Worm (Caenorhabditis elegans) whole organism, L4 larva: ENCODE data around the gene C33F10.14.

ENCODE experiments used
- aly-2 ChIP-seq: sonication (generic microtip); optimal IDR thresholded peaks from 2 replicates; lab custom pipeline; 2018; ENCODE audit warnings: missing biosample characterization, missing genetic modification characterization
- daf-8 ChIP-seq: fragments of 200-800 bp; sonication (Bioruptor generic); IDR thresholded peaks from 2 replicates; pipeline ENCODE4 v1.3.6; 2022; ENCODE audit warnings: missing genetic modification characterization, missing compliant biosample characterization
- dmd-6 ChIP-seq: fragments of 200-800 bp; sonication (Bioruptor generic); IDR thresholded peaks from 2 replicates; pipeline ENCODE4 v1.3.6; 2022; ENCODE audit warnings: missing genetic modification reagents, missing genetic modification characterization, missing compliant biosample characterization
- jun-1 ChIP-seq: fragments of 150-350 bp; optimal IDR thresholded peaks from 2 replicates; lab custom pipeline; 2014; ENCODE audit warnings: missing biosample characterization, missing genetic modification reagents, missing genetic modification characterization
- lin-13 ChIP-seq: fragments of 150-350 bp; optimal IDR thresholded peaks from 2 replicates; lab custom pipeline; 2014; ENCODE audit warnings: missing biosample characterization, missing genetic modification reagents, missing genetic modification characterization
- lin-38 ChIP-seq: fragments of 200-800 bp; sonication (Bioruptor generic); IDR thresholded peaks from 2 replicates; pipeline ENCODE4 v1.3.6; 2022; ENCODE audit warnings: missing genetic modification reagents, missing genetic modification characterization, missing compliant biosample characterization
- nhr-102 ChIP-seq: sonication (generic microtip); optimal IDR thresholded peaks from 2 replicates; lab custom pipeline; 2016; ENCODE audit warnings: mild to moderate bottlenecking, missing genetic modification characterization, moderate library complexity, missing compliant biosample characterization
- nhr-11 ChIP-seq: fragments of 150-350 bp; optimal IDR thresholded peaks from 2 replicates; lab custom pipeline; 2014; ENCODE audit warnings: missing biosample characterization, missing genetic modification characterization
- nhr-237 ChIP-seq: sonication (generic microtip); optimal IDR thresholded peaks from 2 replicates; lab custom pipeline; 2017; ENCODE audit warnings: missing biosample characterization, missing genetic modification characterization
- nhr-25 ChIP-seq: sonication (generic microtip); optimal IDR thresholded peaks from 2 replicates; lab custom pipeline; 2017; ENCODE audit warnings: missing genetic modification characterization, mild to moderate bottlenecking, missing compliant biosample characterization, antibody characterized with exemption, moderate library complexity, borderline replicate concordance; ENCODE audit not compliant: insufficient read depth
- nhr-77 ChIP-seq: fragments of 150-350 bp; optimal IDR thresholded peaks from 2 replicates; lab custom pipeline; 2014; ENCODE audit warnings: missing biosample characterization, missing genetic modification characterization
- unc-39 ChIP-seq: sonication (generic microtip); optimal IDR thresholded peaks from 2 replicates; lab custom pipeline; 2017; ENCODE audit warnings: missing biosample characterization, missing genetic modification characterization
- vab-7 ChIP-seq: fragments of 200-800 bp; sonication (Bioruptor generic); IDR thresholded peaks from 2 replicates; pipeline ENCODE4 v1.3.6; 2022; ENCODE audit warnings: missing genetic modification reagents, missing genetic modification characterization, missing compliant biosample characterization
- ztf-11 ChIP-seq: fragments of 150-350 bp; optimal IDR thresholded peaks from 2 replicates; lab custom pipeline; 2014; ENCODE audit warnings: missing biosample characterization, missing genetic modification characterization

ce11 chrII:4806261-4806660, 9.1 kb downstream of the C33F10.14 start:
- TF ChIP-seq jun-1 (tag; lab: Kevin White, UChicago) (no peak), unc-39 (tag; lab: Kevin White, UChicago) (no peak), nhr-11 (tag; lab: Kevin White, UChicago) (no peak), vab-7 (no peak), nhr-25 (tag; lab: Kevin White, UChicago) (no peak), dmd-6 (no peak), daf-8 (GFP tag; lab: Robert Waterston, UW) (no peak), ztf-11 (tag; lab: Kevin White, UChicago) (no peak), lin-38 (GFP tag; lab: Robert Waterston, UW) (no peak), nhr-237 (tag; lab: Kevin White, UChicago) (no peak), nhr-102 (no peak), nhr-77 (tag; lab: Kevin White, UChicago) (no peak), lin-13 (GFP tag; lab: Kevin White, UChicago) (no peak), aly-2 (tag; lab: Kevin White, UChicago) (no peak)
